Worm (Caenorhabditis elegans) whole organism, young adult: ENCODE data around the gene sru-39.

Experiments
- B0035.1 ChIP-seq: sonication (generic microtip); optimal IDR thresholded peaks from 2 replicates; lab custom pipeline; 2016; ENCODE audit warnings: missing genetic modification characterization, mild to moderate bottlenecking, missing compliant biosample characterization, missing genotype, missing genetic modification reagents
- D2030.7 ChIP-seq: fragments of 200-800 bp; sonication (Bioruptor generic); IDR thresholded peaks from 2 replicates; pipeline ENCODE4 v1.3.6; 2022; ENCODE audit warnings: missing genetic modification reagents, missing genetic modification characterization, missing compliant biosample characterization
- F10E7.11 ChIP-seq: sonication (generic microtip); optimal IDR thresholded peaks from 2 replicates; lab custom pipeline; 2017; ENCODE audit warnings: mild to moderate bottlenecking, missing genetic modification characterization, moderate library complexity, missing compliant biosample characterization
- F39B2.1 ChIP-seq: fragments of 200-800 bp; sonication (Bioruptor generic); IDR thresholded peaks from 2 replicates; pipeline ENCODE4 v1.3.6; 2022; ENCODE audit warnings: missing genetic modification reagents, missing genetic modification characterization, missing compliant biosample characterization
- F49E8.2 ChIP-seq: sonication (generic microtip); optimal IDR thresholded peaks from 3 replicates; lab custom pipeline; 2017; ENCODE audit warnings: missing genetic modification characterization, mild to moderate bottlenecking, missing compliant biosample characterization, antibody characterized with exemption, moderate library complexity; ENCODE audit not compliant: insufficient read depth
- K11D2.4 ChIP-seq: fragments of 200-800 bp; sonication (Bioruptor generic); IDR thresholded peaks from 2 replicates; pipeline ENCODE4 v1.3.6; 2022; ENCODE audit warnings: missing genetic modification reagents, missing genetic modification characterization, missing compliant biosample characterization
- Y56A3A.18 ChIP-seq: fragments of 200-800 bp; sonication (Bioruptor generic); IDR thresholded peaks from 2 replicates; pipeline ENCODE4 v1.3.6; 2022; ENCODE audit warnings: missing genetic modification reagents, missing genetic modification characterization, missing compliant biosample characterization
- Y67H2A.10 ChIP-seq: fragments of 200-800 bp; sonication (Bioruptor generic); conservative IDR thresholded peaks from 2 replicates; pipeline ENCODE4 v1.3.6; 2022; ENCODE audit warnings: missing genetic modification reagents, missing genetic modification characterization, missing compliant biosample characterization
- Y79H2A.3 ChIP-seq: fragments of 200-800 bp; sonication (Bioruptor generic); conservative IDR thresholded peaks from 2 replicates; pipeline ENCODE4 v1.3.6; 2022; ENCODE audit warnings: missing genetic modification reagents, missing genetic modification characterization, missing compliant biosample characterization
- ZK185.1 ChIP-seq: sonication (generic microtip); optimal IDR thresholded peaks from 2 replicates; lab custom pipeline; 2016; ENCODE audit warnings: mild to moderate bottlenecking, missing genetic modification characterization, missing compliant biosample characterization; ENCODE audit not compliant: poor library complexity, severe bottlenecking
- ama-1 ChIP-seq, 3 experiments: fragments of 150-350 bp in 1 of 3; sonication (generic microtip) in 2 of 3; optimal IDR thresholded peaks; 2 replicates each; lab custom pipeline; 2014 to 2018; ENCODE audit warnings: missing biosample characterization in 2 of 3, missing genetic modification characterization in 2 of 3, missing genetic modification reagents in 2 of 3
- attf-6 ChIP-seq: fragments of 200-800 bp; sonication (Bioruptor generic); IDR thresholded peaks from 2 replicates; pipeline ENCODE4 v1.3.6; 2022; ENCODE audit warnings: missing genetic modification reagents, missing genetic modification characterization, missing compliant biosample characterization
- bed-2 ChIP-seq: fragments of 200-800 bp; sonication (Bioruptor generic); IDR thresholded peaks from 2 replicates; pipeline ENCODE4 v1.3.6; 2022; ENCODE audit warnings: missing genetic modification reagents, missing genetic modification characterization, missing compliant biosample characterization
- ccch-3 ChIP-seq: fragments of 200-800 bp; sonication (Bioruptor generic); optimal IDR thresholded peaks from 2 replicates; lab custom pipeline; 2018; ENCODE audit warnings: mild to moderate bottlenecking, missing genetic modification characterization, missing compliant biosample characterization
- ceh-91 ChIP-seq: fragments of 200-800 bp; sonication (Bioruptor generic); IDR thresholded peaks from 2 replicates; pipeline ENCODE4 v1.3.6; 2022; ENCODE audit warnings: missing genetic modification reagents, missing genetic modification characterization, missing compliant biosample characterization
- dox-1 ChIP-seq: fragments of 200-800 bp; sonication (Bioruptor generic); IDR thresholded peaks from 2 replicates; pipeline ENCODE4 v1.3.6; 2022; ENCODE audit warnings: missing genetic modification reagents, missing genetic modification characterization, missing compliant biosample characterization
- efl-1 ChIP-seq: fragments of 150-350 bp; optimal IDR thresholded peaks from 2 replicates; lab custom pipeline; 2014; ENCODE audit warnings: missing biosample characterization, missing genetic modification reagents, missing genetic modification characterization
- ekl-4 ChIP-seq: fragments of 200-800 bp; sonication (Bioruptor generic); IDR thresholded peaks from 2 replicates; pipeline ENCODE4 v1.3.6; 2022; ENCODE audit warnings: missing genetic modification reagents, missing genetic modification characterization, missing compliant biosample characterization
- gei-17 ChIP-seq: fragments of 200-800 bp; sonication (Bioruptor generic); optimal IDR thresholded peaks from 2 replicates; lab custom pipeline; 2018; ENCODE audit warnings: mild to moderate bottlenecking, missing genetic modification characterization, missing compliant biosample characterization
- hlh-12 ChIP-seq: sonication (generic microtip); optimal IDR thresholded peaks from 2 replicates; lab custom pipeline; 2016; ENCODE audit warnings: missing genetic modification characterization, missing compliant biosample characterization
- hlh-26 ChIP-seq: fragments of 200-800 bp; sonication (Bioruptor generic); conservative IDR thresholded peaks from 2 replicates; pipeline ENCODE4 v1.3.6; 2022; ENCODE audit warnings: missing genetic modification reagents, missing genetic modification characterization, missing compliant biosample characterization
- let-526 ChIP-seq: fragments of 200-800 bp; sonication (Bioruptor generic); IDR thresholded peaks from 2 replicates; pipeline ENCODE4 v1.3.6; 2022; ENCODE audit warnings: missing genetic modification reagents, missing genetic modification characterization, missing compliant biosample characterization
- mcd-1 ChIP-seq: fragments of 200-800 bp; sonication (Bioruptor generic); IDR thresholded peaks from 2 replicates; pipeline ENCODE4 v1.3.6; 2022; ENCODE audit warnings: missing genetic modification reagents, missing genetic modification characterization, missing compliant biosample characterization
- mes-4 ChIP-seq: sonication (generic microtip); optimal IDR thresholded peaks from 2 replicates; lab custom pipeline; 2016; ENCODE audit warnings: missing genotype, missing genetic modification characterization, missing compliant biosample characterization
- nhr-179 ChIP-seq: sonication (generic microtip); optimal IDR thresholded peaks from 2 replicates; lab custom pipeline; 2016; ENCODE audit warnings: mild to moderate bottlenecking, missing genetic modification characterization, missing compliant biosample characterization
- nhr-27 ChIP-seq: fragments of 200-800 bp; sonication (Bioruptor generic); optimal IDR thresholded peaks from 2 replicates; lab custom pipeline; 2018; ENCODE audit warnings: mild to moderate bottlenecking, missing genetic modification characterization, moderate library complexity, missing compliant biosample characterization
- pbrm-1 ChIP-seq: fragments of 200-800 bp; sonication (Bioruptor generic); IDR thresholded peaks from 2 replicates; pipeline ENCODE4 v1.3.6; 2022; ENCODE audit warnings: missing genetic modification reagents, missing genetic modification characterization, missing compliant biosample characterization
- sea-2 ChIP-seq: fragments of 200-800 bp; sonication (Bioruptor generic); IDR thresholded peaks from 2 replicates; pipeline ENCODE4 v1.3.6; 2022; ENCODE audit warnings: missing genetic modification characterization, missing compliant biosample characterization
- unc-130 ChIP-seq: sonication (generic microtip); optimal IDR thresholded peaks from 2 replicates; lab custom pipeline; 2016; ENCODE audit warnings: missing genetic modification reagents, missing genetic modification characterization, missing compliant biosample characterization
- zfh-2 ChIP-seq: fragments of 200-800 bp; sonication (Bioruptor generic); conservative IDR thresholded peaks from 2 replicates; pipeline ENCODE4 v1.3.6; 2022; ENCODE audit warnings: missing genetic modification reagents, missing genetic modification characterization, missing compliant biosample characterization
- ztf-25 ChIP-seq: fragments of 200-800 bp; sonication (Bioruptor generic); IDR thresholded peaks from 2 replicates; pipeline ENCODE4 v1.3.6; 2022; ENCODE audit warnings: missing genetic modification reagents, missing genetic modification characterization, missing compliant biosample characterization
- ztf-3 ChIP-seq: fragments of 200-800 bp; sonication (Bioruptor generic); optimal IDR thresholded peaks from 2 replicates; lab custom pipeline; 2018; ENCODE audit warnings: mild to moderate bottlenecking, missing genetic modification characterization, missing compliant biosample characterization

Gene sru-39

DNA sequence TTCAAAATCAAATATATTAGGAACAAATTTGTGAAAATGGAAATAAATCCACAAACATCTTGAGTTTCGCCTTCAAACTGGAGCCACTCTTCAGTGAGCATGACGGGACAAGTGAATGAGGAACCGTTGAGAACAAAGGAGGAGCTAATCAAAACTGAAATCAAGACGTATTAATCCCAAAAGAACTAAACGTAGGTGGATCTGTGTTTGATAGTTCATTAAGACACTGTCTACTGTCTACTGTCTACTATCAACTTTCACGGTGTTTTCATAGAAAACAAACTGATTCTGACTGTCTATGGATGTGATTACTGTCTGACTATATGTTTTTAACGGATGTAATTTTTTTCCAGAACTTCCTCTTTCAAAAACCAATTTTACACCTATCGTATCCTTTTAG lies 18.4 kb downstream of the sru-39 start, which contains the start of gene str-193:
TSS of gene str-193 (minus strand) at position 101 of the 400 bp plus-strand sequence.
- TF ChIP-seq nhr-27 (tag; lab: Kevin White, UChicago) (no peak), pbrm-1 (GFP tag; lab: Robert Waterston, UW) (no peak), ekl-4 (GFP tag; lab: Robert Waterston, UW) (no peak), ztf-25 (GFP tag; lab: Robert Waterston, UW) (no peak), sea-2 (GFP tag; lab: Robert Waterston, UW) (no peak), efl-1 (GFP tag; lab: Kevin White, UChicago) (no peak), Y79H2A.3 (no peak), F10E7.11 (tag; lab: Kevin White, UChicago) (no peak)

ce11 chrV:9824149-9824548 lies 20.9 kb downstream of the sru-39 start, which contains the start of gene str-2:
Gene str-2, minus strand, starts transcription at chrV:9824249.
- TF ChIP-seq ztf-3 (GFP tag; lab: Kevin White, UChicago) (no peak), mes-4 (tag; lab: Kevin White, UChicago) (no peak), ceh-91 (GFP tag; lab: Robert Waterston, UW) (no peak), hlh-12 (tag; lab: Kevin White, UChicago) (no peak), dox-1 (GFP tag; lab: Robert Waterston, UW) (no peak), zfh-2 (GFP tag; lab: Robert Waterston, UW) (no peak), ama-1 (optimal IDR thresholded peaks at IDR 0.05; lab: Kevin White, UChicago) (no peak), ama-1 (GFP tag; optimal IDR thresholded peaks at IDR 0.05; lab: Kevin White, UChicago) (no peak), attf-6 (no peak)

- TF ChIP-seq ZK185.1 (tag; lab: Kevin White, UChicago) = no peak
- no peak for TF ChIP-seq mes-4 (tag; lab: Kevin White, UChicago)
- TF ChIP-seq Y67H2A.10 (GFP tag; lab: Robert Waterston, UW) = no peak
Measured at ce11 chrV:9833900-9834299, 30.6 kb downstream of the sru-39 start, which contains the start of gene sru-40. Gene sru-40, minus strand, starts transcription at chrV:9834000.

- TF ChIP-seq F49E8.2 (tag; lab: Kevin White, UChicago) (no peak), F39B2.1 (GFP tag; lab: Robert Waterston, UW) (no peak), gei-17 (GFP tag; lab: Kevin White, UChicago) (no peak), nhr-179 (tag; lab: Kevin White, UChicago) (no peak), bed-2 (GFP tag; lab: Robert Waterston, UW) (no peak), B0035.1 (tag; lab: Kevin White, UChicago) (no peak), K11D2.4 (GFP tag; lab: Robert Waterston, UW) (no peak), let-526 (no peak), attf-6 (no peak), mcd-1 (GFP tag; lab: Robert Waterston, UW) (no peak), unc-130 (GFP tag; lab: Kevin White, UChicago) (no peak), D2030.7 (GFP tag; lab: Robert Waterston, UW) (no peak), hlh-26 (GFP tag; lab: Robert Waterston, UW) (no peak), Y56A3A.18 (GFP tag; lab: Robert Waterston, UW) (no peak)
- TF ChIP-seq, all 124 proteins: peak for 0
Measured at ce11 chrV:9835945-9836344, 32.7 kb downstream of the sru-39 start, which contains the start of gene sru-38. Gene sru-38, minus strand, starts transcription at chrV:9836045.

ce11 chrV:9837679-9838078 lies 34.4 kb downstream of the sru-39 start, which contains the start of gene srsx-21:
Gene srsx-21, plus strand, starts transcription at chrV:9837979.
- no peak for TF ChIP-seq mes-4 (tag; lab: Kevin White, UChicago)
- no peak for TF ChIP-seq ccch-3 (GFP tag; lab: Kevin White, UChicago)
